Fruit fly (Drosophila melanogaster): ENCODE data around the gene CG4408.

The CG4408 gene

dm6 chr3R:23315630-23316029 lies 47.7 kb downstream of the CG4408 start (continued):
- no peak for TF ChIP-seq HHEX (GFP tag; optimal IDR thresholded peaks at IDR 0.05)
- TF ChIP-seq Hand (GFP tag; optimal IDR thresholded peaks at IDR 0.05) = no peak
- peak; percentile 68 for TF ChIP-seq H2.0 (GFP tag; IDR thresholded peaks at IDR 0.05)
- TF ChIP-seq E2f1 (GFP tag; IDR thresholded peaks at IDR 0.05) = 0 out of 2 replicates have a peak, but pooled peaks have one; percentile 13
- TF ChIP-seq dmrt11E (tag; optimal IDR thresholded peaks at IDR 0.05) = peak; percentile 41
- TF ChIP-seq MTF-1 (GFP tag; optimal IDR thresholded peaks at IDR 0.05; ENCODE audit: borderline replicate concordance) = no peak
- peak; percentile 22 for TF ChIP-seq Ssrp (tag; optimal IDR thresholded peaks at IDR 0.05)
- TF ChIP-seq chn (GFP tag; optimal IDR thresholded peaks at IDR 0.05) = peak; percentile 4
- peak; percentile 24 for TF ChIP-seq CG4820 (GFP tag; optimal IDR thresholded peaks at IDR 0.05)
- TF ChIP-seq unpg (GFP tag; optimal IDR thresholded peaks at IDR 0.05) = peak; percentile 24
- TF ChIP-seq ara (GFP tag; IDR thresholded peaks at IDR 0.05) = 0 out of 2 replicates have a peak, but pooled peaks have one; percentile 29
- peak; percentile 62 for TF ChIP-seq ci (GFP tag; IDR thresholded peaks at IDR 0.05)
- peak; percentile 20 for TF ChIP-seq Chrac-16 (GFP tag; optimal IDR thresholded peaks at IDR 0.05)
- TF ChIP-seq CG14050 (GFP tag; IDR thresholded peaks at IDR 0.05) = no peak
- no peak for TF ChIP-seq CG11093 (GFP tag; IDR thresholded peaks at IDR 0.05)
- TF ChIP-seq pita (GFP tag; optimal IDR thresholded peaks at IDR 0.05) = no peak
- peak; percentile 51 for TF ChIP-seq gem (tag; optimal IDR thresholded peaks at IDR 0.05)
- peak; percentile 29 for TF ChIP-seq CG7839 (tag; optimal IDR thresholded peaks at IDR 0.05)
- no peak for TF ChIP-seq sisA (GFP tag; IDR thresholded peaks at IDR 0.05)
- peak; percentile 46 for TF ChIP-seq esg (GFP tag; conservative IDR thresholded peaks at IDR 0.05)
- 0 out of 2 replicates have a peak, but pooled peaks have one; percentile 11 for TF ChIP-seq Rfx (GFP tag; IDR thresholded peaks at IDR 0.05)
- peak in 1 of 2 experiments; percentile 72 for TF ChIP-seq eve (GFP tag; optimal IDR thresholded peaks at IDR 0.05)
- no peak for TF ChIP-seq CG4404 (GFP tag; IDR thresholded peaks at IDR 0.05)
- TF ChIP-seq CG2129 (GFP tag; IDR thresholded peaks at IDR 0.05; ENCODE audit: partially characterized antibody) = no peak
- no peak for TF ChIP-seq Bteb2 (GFP tag; optimal IDR thresholded peaks at IDR 0.05)
- TF ChIP-seq PHDP (tag; optimal IDR thresholded peaks at IDR 0.05) = peak; percentile 12
- TF ChIP-seq ems (GFP tag; optimal IDR thresholded peaks at IDR 0.05) = peak; percentile 11
- TF ChIP-seq emc (GFP tag; optimal IDR thresholded peaks at IDR 0.05) = no peak
- TF ChIP-seq row (GFP tag; IDR thresholded peaks at IDR 0.05) = peak; percentile 61
- peak; percentile 20 to 27 for TF ChIP-seq chif (GFP tag; optimal IDR thresholded peaks at IDR 0.05)
- TF ChIP-seq zfh1 (GFP tag; IDR thresholded peaks at IDR 0.05) = peak; percentile 41; the same call in 1 of the 3 replicates
- TF ChIP-seq Meics (GFP tag; optimal IDR thresholded peaks at IDR 0.05) = no peak
- no peak for TF ChIP-seq luna (GFP tag; optimal IDR thresholded peaks at IDR 0.05)
- TF ChIP-seq CG32772 (GFP tag; IDR thresholded peaks at IDR 0.05) = 0 out of 2 replicates have a peak, but pooled peaks have one; percentile 28
- TF ChIP-seq CG30403 (GFP tag; optimal IDR thresholded peaks at IDR 0.05) = peak; percentile 27
- peak; percentile 31 for TF ChIP-seq CG12391 (tag; optimal IDR thresholded peaks at IDR 0.05)
- peak; percentile 11 for TF ChIP-seq CG12659 (GFP tag; optimal IDR thresholded peaks at IDR 0.05)
- 0 out of 2 replicates have a peak, but pooled peaks have one; percentile 16 for TF ChIP-seq lmd (GFP tag; IDR thresholded peaks at IDR 0.05)
- TF ChIP-seq CG9727 (GFP tag; optimal IDR thresholded peaks at IDR 0.05) = peak; percentile 5
- TF ChIP-seq Hr51 (GFP tag; optimal IDR thresholded peaks at IDR 0.05) = peak in 1 of 2 experiments; percentile 26
- no peak for TF ChIP-seq prd (optimal IDR thresholded peaks at IDR 0.05)
- peak; percentile 50; the same call in 1 of the 3 replicates for TF ChIP-seq prd (GFP tag; IDR thresholded peaks at IDR 0.05)
- TF ChIP-seq NfI (GFP tag; optimal IDR thresholded peaks at IDR 0.05) = no peak
- peak; percentile 3 for TF ChIP-seq CG8359 (GFP tag; optimal IDR thresholded peaks at IDR 0.05; ENCODE audit: borderline replicate concordance)
- TF ChIP-seq disco-r (GFP tag; optimal IDR thresholded peaks at IDR 0.05) = no peak
- TF ChIP-seq Hey (tag; optimal IDR thresholded peaks at IDR 0.05) = no peak
- TF ChIP-seq CG31365 (tag; optimal IDR thresholded peaks at IDR 0.05) = no peak
- TF ChIP-seq E2f2 (GFP tag; IDR thresholded peaks at IDR 0.05) = 0 out of 2 replicates have a peak, but pooled peaks have one; percentile 23
- TF ChIP-seq CG1602 (GFP tag; optimal IDR thresholded peaks at IDR 0.05) = peak; percentile 4
- TF ChIP-seq CG3726 (GFP tag; IDR thresholded peaks at IDR 0.05) = no peak
- TF ChIP-seq Oli (tag; optimal IDR thresholded peaks at IDR 0.05) = peak; percentile 25

Measured in whole organism, embryonic.